Fruit fly (Drosophila melanogaster) whole organism, embryonic: ENCODE measurements around the gene wap.

Experiments used
- Abd-B ChIP-seq: fragments of 200-800 bp; sonication (Bioruptor generic); optimal IDR thresholded peaks from 2 replicates; lab custom pipeline; 2018; ENCODE audit warnings: missing biosample characterization, mild to moderate bottlenecking, missing genetic modification characterization, moderate library complexity
- Ada2b ChIP-seq: fragments of 200-800 bp; sonication (Bioruptor generic); IDR thresholded peaks from 2 replicates; pipeline ENCODE4 v1.3.6; 2022; ENCODE audit warnings: missing biosample characterization, missing genetic modification characterization
- C15 ChIP-seq: fragments of 200-800 bp; sonication (Bioruptor generic); IDR thresholded peaks from 3 replicates; pipeline ENCODE4 v1.3.6; 2022; ENCODE audit warnings: missing biosample characterization, missing genetic modification characterization
- CG11456 ChIP-seq: fragments of 200-800 bp; sonication (Bioruptor generic); IDR thresholded peaks from 3 replicates; pipeline ENCODE4 v1.3.6; 2022; ENCODE audit warnings: missing biosample characterization, missing genetic modification characterization
- CG11560 ChIP-seq: fragments of 200-800 bp; sonication (Bioruptor generic); IDR thresholded peaks from 3 replicates; pipeline ENCODE4 v1.3.6; 2022; ENCODE audit warnings: missing biosample characterization, missing genetic modification characterization
- CG15514 ChIP-seq: fragments of 200-800 bp; sonication (Bioruptor generic); optimal IDR thresholded peaks from 3 replicates; lab custom pipeline; 2017; ENCODE audit warnings: missing biosample characterization, missing genetic modification characterization, mild to moderate bottlenecking, moderate library complexity, missing genetic modification reagents
- CG17385 ChIP-seq: fragments of 200-800 bp; sonication (Bioruptor generic); optimal IDR thresholded peaks from 3 replicates; lab custom pipeline; 2018; ENCODE audit warnings: missing biosample characterization, mild to moderate bottlenecking, missing genetic modification characterization
- CG1832 ChIP-seq: fragments of 200-800 bp; sonication (Bioruptor generic); optimal IDR thresholded peaks from 2 replicates; lab custom pipeline; 2017; ENCODE audit warnings: missing biosample characterization, mild to moderate bottlenecking, missing genetic modification characterization, inconsistent platforms
- CG18476 ChIP-seq: fragments of 200-800 bp; sonication (Bioruptor generic); optimal IDR thresholded peaks from 2 replicates; lab custom pipeline; 2016; ENCODE audit warnings: missing biosample characterization, mild to moderate bottlenecking, missing genetic modification characterization
- CG7839 ChIP-seq: fragments of 200-800 bp; sonication (Bioruptor generic); optimal IDR thresholded peaks from 3 replicates; lab custom pipeline; 2018; ENCODE audit warnings: missing biosample characterization, mild to moderate bottlenecking, missing genetic modification characterization, moderate library complexity
- CG8478 ChIP-seq: fragments of >200 bp; optimal IDR thresholded peaks from 2 replicates; lab custom pipeline; 2018
- CG9437 ChIP-seq: fragments of 200-800 bp; sonication (Bioruptor generic); optimal IDR thresholded peaks from 2 replicates; lab custom pipeline; 2018; ENCODE audit warnings: missing biosample characterization, mild to moderate bottlenecking, missing genetic modification characterization
- CHES-1-like ChIP-seq: fragments of 200-800 bp; sonication (Bioruptor generic); optimal IDR thresholded peaks from 2 replicates; lab custom pipeline; 2016; ENCODE audit warnings: missing biosample characterization, missing genetic modification characterization
- Dip2 ChIP-seq: fragments of 200-800 bp; sonication (Bioruptor generic); IDR thresholded peaks from 2 replicates; pipeline ENCODE4 v1.3.6; 2022; ENCODE audit warnings: missing biosample characterization, missing genetic modification characterization
- Dip3 ChIP-seq: fragments of 200-800 bp; sonication (Bioruptor generic); optimal IDR thresholded peaks from 3 replicates; lab custom pipeline; 2016; ENCODE audit warnings: missing biosample characterization, missing genetic modification characterization
- Doc3 ChIP-seq: fragments of 200-800 bp; sonication (Bioruptor generic); IDR thresholded peaks from 3 replicates; pipeline ENCODE4 v1.3.6; 2022; ENCODE audit warnings: missing biosample characterization, missing genetic modification characterization; ENCODE audit not compliant: partially characterized antibody
- Dref ChIP-seq: fragments of 200-800 bp; sonication (Bioruptor generic); IDR thresholded peaks from 2 replicates; pipeline ENCODE4 v1.3.6; 2022; ENCODE audit warnings: missing biosample characterization, missing genetic modification characterization
- MTF-1 ChIP-seq: fragments of 200-800 bp; sonication (Bioruptor generic); optimal IDR thresholded peaks from 2 replicates; lab custom pipeline; 2018; ENCODE audit warnings: missing biosample characterization, mild to moderate bottlenecking, missing genetic modification characterization, borderline replicate concordance
- NFAT ChIP-seq: fragments of 200-800 bp; sonication (Bioruptor generic); IDR thresholded peaks from 2 replicates; pipeline ENCODE4 v1.3.6; 2022; ENCODE audit warnings: missing biosample characterization, missing genetic modification characterization
- Neu2 ChIP-seq: fragments of 200-800 bp; sonication (Bioruptor generic); optimal IDR thresholded peaks from 3 replicates; lab custom pipeline; 2016; ENCODE audit warnings: missing biosample characterization, missing genetic modification characterization, borderline replicate concordance
- Ptx1 ChIP-seq: fragments of 200-800 bp; sonication (Bioruptor generic); IDR thresholded peaks from 2 replicates; pipeline ENCODE4 v1.3.6; 2022; ENCODE audit warnings: missing biosample characterization, missing genetic modification characterization
- Six4 ChIP-seq: fragments of 200-800 bp; sonication (Bioruptor generic); optimal IDR thresholded peaks from 2 replicates; lab custom pipeline; 2016; ENCODE audit warnings: missing biosample characterization, missing genetic modification characterization
- Spps ChIP-seq: fragments of 200-800 bp; sonication (Bioruptor generic); optimal IDR thresholded peaks from 2 replicates; lab custom pipeline; 2018; ENCODE audit warnings: missing biosample characterization, mild to moderate bottlenecking, missing genetic modification characterization
- Stat92E ChIP-seq, 3 experiments: fragments of >200 bp in 2 of 3; fragments of 200-800 bp in 1 of 3; sonication (Bioruptor generic) in 1 of 3; optimal IDR thresholded peaks; 2 replicates each; lab custom pipeline; 2017 to 2019; ENCODE audit warnings: missing biosample characterization in 3 of 3, missing genetic modification characterization in 3 of 3, mild to moderate bottlenecking in 1 of 3, moderate library complexity in 1 of 3
- Trl ChIP-seq, 3 experiments: fragments of >200 bp in 2 of 3; fragments of 200-800 bp in 1 of 3; sonication (Bioruptor generic) in 1 of 3; optimal IDR thresholded peaks; 2 replicates in 1 of 3; 3 replicates in 2 of 3; lab custom pipeline; 2016 to 2017; ENCODE audit warnings: missing biosample characterization in 1 of 3, missing genetic modification characterization in 1 of 3
- Usf ChIP-seq: fragments of 200-800 bp; sonication (Bioruptor generic); optimal IDR thresholded peaks from 2 replicates; lab custom pipeline; 2017; ENCODE audit warnings: missing genotype, missing biosample characterization, missing genetic modification characterization
- bcd ChIP-seq: fragments of 200-800 bp; sonication (Bioruptor generic); optimal IDR thresholded peaks from 2 replicates; lab custom pipeline; 2017; ENCODE audit warnings: missing biosample characterization, mild to moderate bottlenecking, missing genetic modification characterization
- btn ChIP-seq: fragments of 200-800 bp; sonication (Bioruptor generic); optimal IDR thresholded peaks from 2 replicates; lab custom pipeline; 2016; ENCODE audit warnings: missing biosample characterization, missing genetic modification characterization
- cas ChIP-seq: fragments of 200-800 bp; sonication (Bioruptor generic); IDR thresholded peaks from 2 replicates; pipeline ENCODE4 v1.3.6; 2022; ENCODE audit warnings: missing biosample characterization, missing genetic modification characterization
- croc ChIP-seq: fragments of 200-800 bp; sonication (Bioruptor generic); conservative IDR thresholded peaks from 3 replicates; pipeline ENCODE4 v1.3.6; 2022; ENCODE audit warnings: missing biosample characterization, missing genetic modification characterization
- crol ChIP-seq: fragments of 200-800 bp; sonication (Bioruptor generic); IDR thresholded peaks from 2 replicates; pipeline ENCODE4 v1.3.6; 2022; ENCODE audit warnings: missing biosample characterization, missing genetic modification characterization
- ftz-f1 ChIP-seq: fragments of 200-800 bp; sonication (Bioruptor generic); optimal IDR thresholded peaks from 2 replicates; lab custom pipeline; 2016; ENCODE audit warnings: missing biosample characterization, missing genetic modification characterization
- gcm2 ChIP-seq: fragments of 200-800 bp; sonication (Bioruptor generic); optimal IDR thresholded peaks from 2 replicates; lab custom pipeline; 2016; ENCODE audit warnings: missing biosample characterization, missing genetic modification characterization
- grau ChIP-seq: fragments of 200-800 bp; optimal IDR thresholded peaks from 3 replicates; lab custom pipeline; 2019; ENCODE audit warnings: missing biosample characterization, mild to moderate bottlenecking, missing genetic modification characterization, moderate library complexity
- gsb ChIP-seq: fragments of 200-800 bp; sonication (Bioruptor generic); IDR thresholded peaks from 2 replicates; pipeline ENCODE4 v1.3.6; 2022; ENCODE audit warnings: missing biosample characterization, missing genetic modification characterization
- hkb ChIP-seq, 2 experiments: fragments of 200-800 bp in 1 of 2; fragments of >200 bp in 1 of 2; sonication (Bioruptor generic) in 1 of 2; IDR thresholded peaks in 1 of 2; optimal IDR thresholded peaks in 1 of 2; 2 replicates each; pipeline versions ENCODE4 v1.3.6 to Lab custom; 2017 to 2022; ENCODE audit warnings: missing biosample characterization in 1 of 2, missing genetic modification characterization in 1 of 2
- lilli ChIP-seq: fragments of 200-800 bp; sonication (Bioruptor generic); optimal IDR thresholded peaks from 3 replicates; lab custom pipeline; 2016; ENCODE audit warnings: missing biosample characterization, missing genetic modification characterization
- lola ChIP-seq, 3 experiments: fragments of >200 bp in 2 of 3; fragments of 200-800 bp in 1 of 3; sonication (Bioruptor generic) in 1 of 3; optimal IDR thresholded peaks; 2 replicates each; lab custom pipeline; 2017 to 2019; ENCODE audit warnings: missing biosample characterization in 3 of 3, missing genetic modification characterization in 3 of 3, mild to moderate bottlenecking in 1 of 3, moderate library complexity in 1 of 3
- nerfin-1 ChIP-seq: fragments of 200-800 bp; sonication (Bioruptor generic); optimal IDR thresholded peaks from 3 replicates; lab custom pipeline; 2019; ENCODE audit warnings: missing biosample characterization, mild to moderate bottlenecking, missing genetic modification characterization, moderate library complexity
- nom ChIP-seq: fragments of 200-800 bp; sonication (Bioruptor generic); optimal IDR thresholded peaks from 2 replicates; lab custom pipeline; 2017; ENCODE audit warnings: missing biosample characterization, missing genetic modification characterization, mild to moderate bottlenecking, moderate library complexity, missing genetic modification reagents
- pzg ChIP-seq: fragments of 200-800 bp; sonication (Bioruptor generic); optimal IDR thresholded peaks from 3 replicates; lab custom pipeline; 2018; ENCODE audit warnings: missing biosample characterization, mild to moderate bottlenecking, missing genetic modification characterization, moderate library complexity
- sens-2 ChIP-seq: fragments of 200-800 bp; sonication (Bioruptor generic); IDR thresholded peaks from 2 replicates; pipeline ENCODE4 v1.3.6; 2022; ENCODE audit warnings: missing biosample characterization, missing genetic modification characterization
- shn ChIP-seq: fragments of 200-800 bp; sonication (Bioruptor generic); optimal IDR thresholded peaks from 3 replicates; lab custom pipeline; 2016; ENCODE audit warnings: missing biosample characterization, missing genetic modification characterization
- sisA ChIP-seq: fragments of 200-800 bp; sonication (Bioruptor generic); IDR thresholded peaks from 2 replicates; pipeline ENCODE4 v1.3.6; 2022; ENCODE audit warnings: missing biosample characterization, missing genetic modification characterization
- ssp ChIP-seq: fragments of 200-800 bp; sonication (Bioruptor generic); IDR thresholded peaks from 2 replicates; pipeline ENCODE4 v1.3.6; 2022; ENCODE audit warnings: missing biosample characterization, missing genetic modification characterization
- trh ChIP-seq: fragments of 200-800 bp; sonication (Bioruptor generic); optimal IDR thresholded peaks from 2 replicates; lab custom pipeline; 2016; ENCODE audit warnings: missing biosample characterization, missing genetic modification characterization
- vvl ChIP-seq: fragments of 200-800 bp; sonication (Bioruptor generic); IDR thresholded peaks from 2 replicates; pipeline ENCODE4 v1.3.6; 2022; ENCODE audit warnings: missing biosample characterization, missing genetic modification characterization
- z ChIP-seq: fragments of 200-800 bp; sonication (Bioruptor generic); IDR thresholded peaks from 3 replicates; pipeline ENCODE4 v1.3.6; 2022; ENCODE audit warnings: missing biosample characterization, missing genetic modification characterization
- zen ChIP-seq: fragments of 200-800 bp; sonication (Bioruptor generic); optimal IDR thresholded peaks from 3 replicates; lab custom pipeline; 2018; ENCODE audit warnings: missing biosample characterization, mild to moderate bottlenecking, missing genetic modification characterization, moderate library complexity

Gene wap

dm6 chrX:22491028-22491769 is 36.0 kb upstream of the wap start (continued):
- TF ChIP-seq hkb (optimal IDR thresholded peaks at IDR 0.05; lab: Kevin White, UChicago) = no peak
- TF ChIP-seq hkb (GFP tag; IDR thresholded peaks at IDR 0.05; lab: Robert Waterston, UW) = no peak
- peak; percentile 49 for TF ChIP-seq Ptx1 (GFP tag; lab: Robert Waterston, UW)
- TF ChIP-seq CG9437 (GFP tag; lab: Kevin White, UChicago) = peak; percentile 83
- TF ChIP-seq gcm2 (GFP tag; lab: Kevin White, UChicago) = no peak
- TF ChIP-seq nerfin-1 = no peak
- TF ChIP-seq MTF-1 = no peak
- TF ChIP-seq CG11456 = no peak
- TF ChIP-seq pzg (GFP tag; lab: Kevin White, UChicago) = no peak
- TF ChIP-seq CHES-1-like = no peak
- TF ChIP-seq shn = no peak
- peak; percentile 12 for TF ChIP-seq lilli (GFP tag; lab: Kevin White, UChicago)
- TF ChIP-seq CG15514 (GFP tag; lab: Kevin White, UChicago) = peak; percentile 2
- TF ChIP-seq Usf (GFP tag; lab: Kevin White, UChicago) = peak; percentile 62
- TF ChIP-seq NFAT (GFP tag; lab: Robert Waterston, UW) = no peak
- TF ChIP-seq CG8478 (lab: Kevin White, UChicago) = no peak
- no peak for TF ChIP-seq croc (GFP tag; lab: Robert Waterston, UW)
- TF ChIP-seq z = no peak
- TF ChIP-seq Neu2 (GFP tag; lab: Kevin White, UChicago) = no peak
- TF ChIP-seq trh (GFP tag; lab: Kevin White, UChicago) = peak; percentile 2
- TF ChIP-seq grau (tag; lab: Kevin White, UChicago) = peak; percentile 78
- no peak for TF ChIP-seq btn (GFP tag; lab: Kevin White, UChicago)
- no peak for TF ChIP-seq gsb
- peak; percentile 46 for TF ChIP-seq Six4 (GFP tag; lab: Kevin White, UChicago)
- no peak for TF ChIP-seq Dip3 (GFP tag; lab: Kevin White, UChicago)
- no peak for TF ChIP-seq CG18476 (GFP tag; lab: Kevin White, UChicago)
- peak; percentile 51 for TF ChIP-seq Abd-B
- no peak for TF ChIP-seq Doc3 (GFP tag; lab: Robert Waterston, UW)
- no peak for TF ChIP-seq CG11560 (tag; lab: Robert Waterston, UW)
- TF ChIP-seq crol = no peak
- no peak for TF ChIP-seq zen (tag; lab: Kevin White, UChicago)
- 0 out of 2 replicates have a peak, but pooled peaks have one; percentile 19 for TF ChIP-seq vvl (GFP tag; lab: Robert Waterston, UW)
- TF ChIP-seq nom = no peak
- TF ChIP-seq ftz-f1 (GFP tag; lab: Kevin White, UChicago) = no peak
- TF ChIP-seq Spps (tag; lab: Kevin White, UChicago) = no peak
- TF ChIP-seq Ada2b (GFP tag; lab: Robert Waterston, UW) = peak; percentile 31; the same call in 1 of the 2 replicates
- TF ChIP-seq CG17385 (GFP tag; lab: Kevin White, UChicago) = peak; percentile 71
- TF ChIP-seq Dref = no peak
- TF ChIP-seq lola (GFP tag; optimal IDR thresholded peaks at IDR 0.05; lab: Kevin White, UChicago) = peak in 1 of 3 experiments; percentile 68
- no peak for TF ChIP-seq sens-2 (GFP tag; lab: Robert Waterston, UW)
- 0 out of 2 replicates have a peak, but pooled peaks have one; percentile 12 for TF ChIP-seq ssp (GFP tag; lab: Robert Waterston, UW)
- no peak for TF ChIP-seq Dip2 (GFP tag; lab: Robert Waterston, UW)
- TF ChIP-seq Stat92E (GFP tag; optimal IDR thresholded peaks at IDR 0.05; lab: Kevin White, UChicago) = no peak
- no peak for TF ChIP-seq cas (GFP tag; lab: Robert Waterston, UW)
- TF ChIP-seq C15 (GFP tag; lab: Robert Waterston, UW) = no peak
- peak; percentile 12 to 32 for TF ChIP-seq Trl (optimal IDR thresholded peaks at IDR 0.05; lab: Kevin White, UChicago)
- TF ChIP-seq Trl (GFP tag; optimal IDR thresholded peaks at IDR 0.05; lab: Kevin White, UChicago) = no peak
- no peak for TF ChIP-seq CG1832 (GFP tag; lab: Kevin White, UChicago)
- peak; percentile 68 for TF ChIP-seq bcd (GFP tag; lab: Kevin White, UChicago)
- 0 out of 2 replicates have a peak, but pooled peaks have one; percentile 31 for TF ChIP-seq sisA
- TF ChIP-seq CG7839 (tag; lab: Kevin White, UChicago) = peak; percentile 74
